Fruit fly (Drosophila melanogaster) whole organism, embryonic: Measurements from ENCODE around the gene FIG4.
A peak's percentile ranks its signal among the peaks of the same experiment; 100 is the strongest.

Experiments used
- Ada2b ChIP-seq: fragments of 200-800 bp; sonication (Bioruptor generic); IDR thresholded peaks from 2 replicates; pipeline ENCODE4 v1.3.6; 2022; ENCODE audit warnings: missing biosample characterization, missing genetic modification characterization
- Atf3 ChIP-seq: fragments of 200-800 bp; sonication (Bioruptor generic); optimal IDR thresholded peaks from 3 replicates; lab custom pipeline; 2016; ENCODE audit warnings: missing biosample characterization, missing genetic modification characterization
- CG11398 ChIP-seq: fragments of 200-800 bp; sonication (Bioruptor generic); optimal IDR thresholded peaks from 2 replicates; lab custom pipeline; 2016; ENCODE audit warnings: missing biosample characterization, missing genetic modification characterization
- CG12236 ChIP-seq: fragments of 200-800 bp; sonication (Bioruptor generic); optimal IDR thresholded peaks from 2 replicates; lab custom pipeline; 2016; ENCODE audit warnings: missing biosample characterization, missing genetic modification characterization
- CG15269 ChIP-seq: fragments of 200-800 bp; sonication (Bioruptor generic); optimal IDR thresholded peaks from 2 replicates; lab custom pipeline; 2018; ENCODE audit warnings: missing biosample characterization, mild to moderate bottlenecking, missing genetic modification characterization, moderate library complexity
- CG16779 ChIP-seq: fragments of 200-800 bp; sonication (Bioruptor generic); IDR thresholded peaks from 2 replicates; pipeline ENCODE4 v1.3.6; 2022; ENCODE audit warnings: missing biosample characterization, missing genetic modification characterization
- CG16813 ChIP-seq: fragments of 200-800 bp; sonication (Bioruptor generic); IDR thresholded peaks from 3 replicates; pipeline ENCODE4 v1.3.6; 2022; ENCODE audit warnings: missing biosample characterization, missing genetic modification characterization; ENCODE audit not compliant: partially characterized antibody
- CG16863 ChIP-seq: fragments of 200-800 bp; sonication (Bioruptor generic); optimal IDR thresholded peaks from 3 replicates; lab custom pipeline; 2016; ENCODE audit warnings: missing biosample characterization, missing genetic modification characterization
- CG17186 ChIP-seq: fragments of 200-800 bp; sonication (Bioruptor generic); optimal IDR thresholded peaks from 3 replicates; lab custom pipeline; 2017; ENCODE audit warnings: missing biosample characterization, missing genetic modification reagents, missing genetic modification characterization
- CG17612 ChIP-seq: fragments of 200-800 bp; sonication (Bioruptor generic); IDR thresholded peaks from 2 replicates; pipeline ENCODE4 v1.3.6; 2022; ENCODE audit warnings: missing biosample characterization, missing genetic modification characterization
- CG1832 ChIP-seq: fragments of 200-800 bp; sonication (Bioruptor generic); optimal IDR thresholded peaks from 2 replicates; lab custom pipeline; 2017; ENCODE audit warnings: missing biosample characterization, mild to moderate bottlenecking, missing genetic modification characterization, inconsistent platforms
- CG2116 ChIP-seq: fragments of 200-800 bp; sonication (Bioruptor generic); optimal IDR thresholded peaks from 3 replicates; lab custom pipeline; 2018; ENCODE audit warnings: missing biosample characterization, mild to moderate bottlenecking, missing genetic modification characterization
- CG2875 ChIP-seq: fragments of 200-800 bp; sonication (Bioruptor generic); optimal IDR thresholded peaks from 2 replicates; lab custom pipeline; 2017; ENCODE audit warnings: missing biosample characterization, mild to moderate bottlenecking, missing genetic modification characterization, missing genetic modification reagents
- CG30020 ChIP-seq: fragments of 200-800 bp; optimal IDR thresholded peaks from 2 replicates; lab custom pipeline; 2019; ENCODE audit warnings: missing biosample characterization, mild to moderate bottlenecking, missing genetic modification characterization, moderate library complexity
- CG3995 ChIP-seq: fragments of 200-800 bp; sonication (Bioruptor generic); optimal IDR thresholded peaks from 3 replicates; lab custom pipeline; 2016; ENCODE audit warnings: missing biosample characterization, missing genetic modification characterization
- CG4328 ChIP-seq: fragments of 200-800 bp; sonication (Bioruptor generic); optimal IDR thresholded peaks from 3 replicates; lab custom pipeline; 2017; ENCODE audit warnings: missing biosample characterization, missing genetic modification reagents, missing genetic modification characterization
- CG43689 ChIP-seq: fragments of 200-800 bp; sonication (Bioruptor generic); IDR thresholded peaks from 2 replicates; pipeline ENCODE4 v1.3.6; 2022; ENCODE audit warnings: missing biosample characterization, missing genetic modification characterization
- CG5180 ChIP-seq: fragments of 200-800 bp; sonication (Bioruptor generic); optimal IDR thresholded peaks from 3 replicates; lab custom pipeline; 2017; ENCODE audit warnings: missing biosample characterization, missing genetic modification characterization, mild to moderate bottlenecking, moderate library complexity, missing genetic modification reagents
- CG7963 ChIP-seq: fragments of 200-800 bp; sonication (Bioruptor generic); IDR thresholded peaks from 3 replicates; pipeline ENCODE4 v1.3.6; 2022; ENCODE audit warnings: missing biosample characterization, missing genetic modification characterization; ENCODE audit not compliant: partially characterized antibody
- CG8388 ChIP-seq: fragments of 200-800 bp; sonication (Bioruptor generic); optimal IDR thresholded peaks from 2 replicates; lab custom pipeline; 2019; ENCODE audit warnings: missing biosample characterization, mild to moderate bottlenecking, missing genetic modification characterization, moderate library complexity
- CG9727 ChIP-seq: fragments of 200-800 bp; sonication (Bioruptor generic); optimal IDR thresholded peaks from 3 replicates; lab custom pipeline; 2017; ENCODE audit warnings: missing biosample characterization, mild to moderate bottlenecking, missing genetic modification characterization
- CTCF ChIP-seq: fragments of 200-800 bp; sonication (Bioruptor generic); optimal IDR thresholded peaks from 2 replicates; lab custom pipeline; 2017; ENCODE audit warnings: missing biosample characterization, mild to moderate bottlenecking, missing genetic modification characterization, moderate library complexity
- Camta ChIP-seq: fragments of 200-800 bp; sonication (Bioruptor generic); optimal IDR thresholded peaks from 2 replicates; lab custom pipeline; 2016; ENCODE audit warnings: missing biosample characterization, missing genetic modification characterization
- D19B ChIP-seq: fragments of 200-800 bp; sonication (Bioruptor generic); optimal IDR thresholded peaks from 2 replicates; lab custom pipeline; 2017; ENCODE audit warnings: missing biosample characterization, mild to moderate bottlenecking, missing genetic modification characterization
- Deaf1 ChIP-seq: fragments of 200-800 bp; optimal IDR thresholded peaks from 3 replicates; lab custom pipeline; 2019; ENCODE audit warnings: missing biosample characterization, mild to moderate bottlenecking, missing genetic modification characterization, moderate library complexity
- Dfd ChIP-seq, 2 experiments: fragments of >200 bp; optimal IDR thresholded peaks; 2 replicates each; lab custom pipeline; 2017; ENCODE audit warnings: missing biosample characterization in 2 of 2, missing genetic modification characterization in 2 of 2
- HLH3B ChIP-seq: fragments of 200-800 bp; sonication (Bioruptor generic); IDR thresholded peaks from 2 replicates; pipeline ENCODE4 v1.3.6; 2022; ENCODE audit warnings: missing biosample characterization, missing genetic modification characterization
- Hr3 ChIP-seq: fragments of 200-800 bp; sonication (Bioruptor generic); optimal IDR thresholded peaks from 3 replicates; lab custom pipeline; 2016; ENCODE audit warnings: missing biosample characterization, missing genetic modification characterization
- Max ChIP-seq: fragments of 200-800 bp; sonication (Bioruptor generic); optimal IDR thresholded peaks from 2 replicates; lab custom pipeline; 2016; ENCODE audit warnings: missing biosample characterization, mild to moderate bottlenecking, missing genetic modification characterization
- Meics ChIP-seq: fragments of 200-800 bp; sonication (Bioruptor generic); optimal IDR thresholded peaks from 2 replicates; lab custom pipeline; 2017; ENCODE audit warnings: missing biosample characterization, mild to moderate bottlenecking, missing genetic modification characterization
- NC2α ChIP-seq: fragments of 200-800 bp; sonication (Bioruptor generic); optimal IDR thresholded peaks from 2 replicates; lab custom pipeline; 2016; ENCODE audit warnings: missing biosample characterization, missing genetic modification characterization
- Oli ChIP-seq: fragments of 200-800 bp; sonication (Bioruptor generic); optimal IDR thresholded peaks from 2 replicates; lab custom pipeline; 2018; ENCODE audit warnings: missing biosample characterization, mild to moderate bottlenecking, missing genetic modification characterization, moderate library complexity
- Optix ChIP-seq: fragments of 200-800 bp; sonication (Bioruptor generic); IDR thresholded peaks from 3 replicates; pipeline ENCODE4 v1.3.6; 2022; ENCODE audit warnings: missing biosample characterization, missing genetic modification characterization
- Poxn ChIP-seq: fragments of 200-800 bp; sonication (Bioruptor generic); IDR thresholded peaks from 2 replicates; pipeline ENCODE4 v1.3.6; 2022; ENCODE audit warnings: missing biosample characterization, missing genetic modification characterization
- Sry-β ChIP-seq: fragments of 200-800 bp; sonication (Bioruptor generic); optimal IDR thresholded peaks from 2 replicates; lab custom pipeline; 2018; ENCODE audit warnings: missing biosample characterization, mild to moderate bottlenecking, missing genetic modification characterization, moderate library complexity
- Stat92E ChIP-seq, 3 experiments: fragments of >200 bp in 2 of 3; fragments of 200-800 bp in 1 of 3; sonication (Bioruptor generic) in 1 of 3; optimal IDR thresholded peaks; 2 replicates each; lab custom pipeline; 2017 to 2019; ENCODE audit warnings: missing biosample characterization in 3 of 3, missing genetic modification characterization in 3 of 3, mild to moderate bottlenecking in 1 of 3, moderate library complexity in 1 of 3
- ase ChIP-seq: fragments of 200-800 bp; sonication (Bioruptor generic); IDR thresholded peaks from 3 replicates; pipeline ENCODE4 v1.3.6; 2022; ENCODE audit warnings: missing biosample characterization, missing genetic modification characterization
- bigmax ChIP-seq: fragments of 200-800 bp; sonication (Bioruptor generic); optimal IDR thresholded peaks from 2 replicates; lab custom pipeline; 2018; ENCODE audit warnings: missing biosample characterization, mild to moderate bottlenecking, missing genetic modification characterization
- btn ChIP-seq: fragments of 200-800 bp; sonication (Bioruptor generic); optimal IDR thresholded peaks from 2 replicates; lab custom pipeline; 2016; ENCODE audit warnings: missing biosample characterization, missing genetic modification characterization
- chinmo ChIP-seq: fragments of 200-800 bp; sonication (Bioruptor generic); IDR thresholded peaks from 4 replicates; pipeline ENCODE4 v1.3.6; 2022; ENCODE audit warnings: missing biosample characterization, missing genetic modification characterization; ENCODE audit not compliant: partially characterized antibody
- ci ChIP-seq: fragments of 200-800 bp; sonication (Bioruptor generic); IDR thresholded peaks from 3 replicates; pipeline ENCODE4 v1.3.6; 2022; ENCODE audit warnings: missing biosample characterization, missing genetic modification characterization
- gce ChIP-seq: fragments of 200-800 bp; sonication (Bioruptor generic); IDR thresholded peaks from 3 replicates; pipeline ENCODE4 v1.3.6; 2022; ENCODE audit warnings: missing biosample characterization, missing genetic modification characterization
- gcm2 ChIP-seq: fragments of 200-800 bp; sonication (Bioruptor generic); optimal IDR thresholded peaks from 2 replicates; lab custom pipeline; 2016; ENCODE audit warnings: missing biosample characterization, missing genetic modification characterization
- ham ChIP-seq: fragments of 200-800 bp; sonication (Bioruptor generic); IDR thresholded peaks from 2 replicates; pipeline ENCODE4 v1.3.6; 2022; ENCODE audit warnings: missing biosample characterization, missing genetic modification characterization
- lbe ChIP-seq: fragments of 200-800 bp; sonication (Bioruptor generic); optimal IDR thresholded peaks from 2 replicates; lab custom pipeline; 2016; ENCODE audit warnings: missing biosample characterization, mild to moderate bottlenecking, missing genetic modification characterization
- lov ChIP-seq, 2 experiments: fragments of 200-800 bp in 1 of 2; fragments of >200 bp in 1 of 2; sonication (Bioruptor generic) in 1 of 2; IDR thresholded peaks in 1 of 2; optimal IDR thresholded peaks in 1 of 2; 2 replicates in 1 of 2; 3 replicates in 1 of 2; pipeline versions ENCODE4 v1.3.6 to Lab custom; 2017 to 2022; ENCODE audit warnings: missing biosample characterization in 1 of 2, missing genetic modification characterization in 1 of 2
- nmo ChIP-seq: fragments of 200-800 bp; sonication (Bioruptor generic); optimal IDR thresholded peaks from 2 replicates; lab custom pipeline; 2018; ENCODE audit warnings: missing biosample characterization, mild to moderate bottlenecking, missing genetic modification characterization, moderate library complexity
- pb ChIP-seq: fragments of 200-800 bp; sonication (Bioruptor generic); optimal IDR thresholded peaks from 3 replicates; lab custom pipeline; 2016; ENCODE audit warnings: missing biosample characterization, missing genetic modification characterization
- sc ChIP-seq, 3 experiments: fragments of >200 bp in 2 of 3; fragments of 200-800 bp in 1 of 3; sonication (Bioruptor generic) in 1 of 3; optimal IDR thresholded peaks; 2 replicates in 2 of 3; 3 replicates in 1 of 3; lab custom pipeline; 2017; ENCODE audit warnings: mild to moderate bottlenecking in 1 of 3, missing biosample characterization in 1 of 3, missing genetic modification characterization in 1 of 3, missing genetic modification reagents in 1 of 3
- z ChIP-seq: fragments of 200-800 bp; sonication (Bioruptor generic); IDR thresholded peaks from 3 replicates; pipeline ENCODE4 v1.3.6; 2022; ENCODE audit warnings: missing biosample characterization, missing genetic modification characterization

FIG4 gene

dm6 chr2L:4454009-4454689 is 10.8 kb upstream of the FIG4 start, which contains the start of the genes Secp43 and ND-B8 (continued):
- no peak for TF ChIP-seq Meics (GFP tag; lab: Kevin White, UChicago)
- TF ChIP-seq CG16779 (GFP tag; lab: Robert Waterston, UW): no peak
- TF ChIP-seq Hr3 (GFP tag; lab: Kevin White, UChicago): no peak
- TF ChIP-seq CG43689 (GFP tag; lab: Robert Waterston, UW): no peak
- TF ChIP-seq CG8388: no peak
- TF ChIP-seq Poxn (GFP tag; lab: Robert Waterston, UW): no peak
- TF ChIP-seq gce (GFP tag; lab: Robert Waterston, UW): no peak
- TF ChIP-seq CG2875: no peak
- TF ChIP-seq Dfd (GFP tag; optimal IDR thresholded peaks at IDR 0.05; lab: Kevin White, UChicago): no peak
- TF ChIP-seq CG17612: no peak
- no peak for TF ChIP-seq Deaf1 (tag; lab: Kevin White, UChicago)
- no peak for TF ChIP-seq Camta (GFP tag; lab: Kevin White, UChicago)
- TF ChIP-seq CG3995 (GFP tag; lab: Kevin White, UChicago): no peak
- TF ChIP-seq CG9727 (GFP tag; lab: Kevin White, UChicago): no peak
- TF ChIP-seq CG15269: no peak
- peak; percentile 98 for TF ChIP-seq CG2116
- TF ChIP-seq lov (optimal IDR thresholded peaks at IDR 0.05; lab: Kevin White, UChicago): no peak
- TF ChIP-seq lov (GFP tag; IDR thresholded peaks at IDR 0.05; lab: Robert Waterston, UW): no peak
- TF ChIP-seq nmo (GFP tag; lab: Kevin White, UChicago): peak; percentile 37
- TF ChIP-seq z: no peak
- TF ChIP-seq pb (GFP tag; lab: Kevin White, UChicago): no peak
- TF ChIP-seq CG16863 (GFP tag; lab: Kevin White, UChicago): no peak
- TF ChIP-seq lbe (GFP tag; lab: Kevin White, UChicago): no peak
- no peak for TF ChIP-seq CG12236 (GFP tag; lab: Kevin White, UChicago)
- no peak for TF ChIP-seq D19B (GFP tag; lab: Kevin White, UChicago)
- TF ChIP-seq CG1832 (GFP tag; lab: Kevin White, UChicago): no peak
- no peak for TF ChIP-seq bigmax (GFP tag; lab: Kevin White, UChicago)
- TF ChIP-seq CG17186 (GFP tag; lab: Kevin White, UChicago): peak; percentile 49
- TF ChIP-seq ham (GFP tag; lab: Robert Waterston, UW): no peak
- peak; percentile 18 for TF ChIP-seq CG30020
- TF ChIP-seq CG11398 (GFP tag; lab: Kevin White, UChicago): no peak
- no peak for TF ChIP-seq CG5180 (GFP tag; lab: Kevin White, UChicago)
- TF ChIP-seq Stat92E (GFP tag; optimal IDR thresholded peaks at IDR 0.05; lab: Kevin White, UChicago): no peak
- TF ChIP-seq sc (optimal IDR thresholded peaks at IDR 0.05; lab: Kevin White, UChicago): no peak
- no peak for TF ChIP-seq sc (GFP tag; optimal IDR thresholded peaks at IDR 0.05; lab: Kevin White, UChicago)
- no peak for TF ChIP-seq Max (GFP tag; lab: Kevin White, UChicago)
- TF ChIP-seq btn (GFP tag; lab: Kevin White, UChicago): no peak
- TF ChIP-seq ci (GFP tag; lab: Robert Waterston, UW): no peak
- no peak for TF ChIP-seq ase (GFP tag; lab: Robert Waterston, UW)
- peak; percentile 88; the same call in 2 of the 4 replicates for TF ChIP-seq chinmo (GFP tag; lab: Robert Waterston, UW)
- TF ChIP-seq NC2α (GFP tag; lab: Kevin White, UChicago): no peak
- no peak for TF ChIP-seq gcm2 (GFP tag; lab: Kevin White, UChicago)
- TF ChIP-seq HLH3B (GFP tag; lab: Robert Waterston, UW): no peak
- peak; percentile 80 for TF ChIP-seq CG16813
- no peak for TF ChIP-seq Oli (tag; lab: Kevin White, UChicago)
- no peak for TF ChIP-seq Sry-β (GFP tag; lab: Kevin White, UChicago)
- TF ChIP-seq CG4328 (GFP tag; lab: Kevin White, UChicago): no peak
- TF ChIP-seq Ada2b (GFP tag; lab: Robert Waterston, UW): no peak
- no peak for TF ChIP-seq Atf3 (GFP tag; lab: Kevin White, UChicago)
- TF ChIP-seq CG7963 (GFP tag; lab: Robert Waterston, UW): peak; percentile 83
- peak; percentile 72 for TF ChIP-seq CTCF (GFP tag; lab: Kevin White, UChicago)
- TF ChIP-seq Optix (GFP tag; lab: Robert Waterston, UW): no peak
